Worm (Caenorhabditis elegans) whole organism, L2 larva: ENCODE data around the gene C46G7.1.

Experiments used
- aly-2 ChIP-seq: fragments of 150-350 bp; optimal IDR thresholded peaks from 2 replicates; lab custom pipeline; 2014; ENCODE audit warnings: missing biosample characterization, missing genetic modification characterization
- dmd-4 ChIP-seq: sonication (generic microtip); optimal IDR thresholded peaks from 2 replicates; lab custom pipeline; 2017; ENCODE audit warnings: missing biosample characterization, missing genetic modification characterization
- fos-1 ChIP-seq: fragments of 150-350 bp; optimal IDR thresholded peaks from 2 replicates; lab custom pipeline; 2014; ENCODE audit warnings: missing biosample characterization, missing genetic modification characterization
- gmeb-1 ChIP-seq: fragments of 150-350 bp; optimal IDR thresholded peaks from 2 replicates; lab custom pipeline; 2014; ENCODE audit warnings: missing biosample characterization, missing genetic modification characterization
- mab-5 ChIP-seq: fragments of 150-350 bp; optimal IDR thresholded peaks from 2 replicates; lab custom pipeline; 2014; ENCODE audit warnings: missing biosample characterization, missing genetic modification characterization
- nhr-11 ChIP-seq: fragments of 150-350 bp; optimal IDR thresholded peaks from 2 replicates; lab custom pipeline; 2014; ENCODE audit warnings: missing biosample characterization, missing genetic modification characterization
- nhr-6 ChIP-seq: fragments of 150-350 bp; optimal IDR thresholded peaks from 2 replicates; lab custom pipeline; 2014; ENCODE audit warnings: missing biosample characterization, missing genetic modification characterization
- skn-1 ChIP-seq: sonication (generic microtip); optimal IDR thresholded peaks from 2 replicates; lab custom pipeline; 2017; ENCODE audit warnings: missing biosample characterization, missing genetic modification characterization
- sma-3 ChIP-seq: sonication (generic microtip); optimal IDR thresholded peaks from 2 replicates; lab custom pipeline; 2016; ENCODE audit warnings: missing genetic modification reagents, missing genetic modification characterization, missing compliant biosample characterization
- unc-39 ChIP-seq: fragments of 150-350 bp; optimal IDR thresholded peaks from 2 replicates; lab custom pipeline; 2014; ENCODE audit warnings: missing biosample characterization, missing genetic modification characterization
- zag-1 ChIP-seq: fragments of 150-350 bp; optimal IDR thresholded peaks from 2 replicates; lab custom pipeline; 2014; ENCODE audit warnings: missing biosample characterization, missing genetic modification characterization
- ztf-11 ChIP-seq: sonication (generic microtip); optimal IDR thresholded peaks from 2 replicates; lab custom pipeline; 2017; ENCODE audit warnings: missing biosample characterization, missing genetic modification characterization
- ztf-4 ChIP-seq: fragments of 150-350 bp; optimal IDR thresholded peaks from 2 replicates; lab custom pipeline; 2014; ENCODE audit warnings: missing biosample characterization, missing genetic modification characterization

DNA sequence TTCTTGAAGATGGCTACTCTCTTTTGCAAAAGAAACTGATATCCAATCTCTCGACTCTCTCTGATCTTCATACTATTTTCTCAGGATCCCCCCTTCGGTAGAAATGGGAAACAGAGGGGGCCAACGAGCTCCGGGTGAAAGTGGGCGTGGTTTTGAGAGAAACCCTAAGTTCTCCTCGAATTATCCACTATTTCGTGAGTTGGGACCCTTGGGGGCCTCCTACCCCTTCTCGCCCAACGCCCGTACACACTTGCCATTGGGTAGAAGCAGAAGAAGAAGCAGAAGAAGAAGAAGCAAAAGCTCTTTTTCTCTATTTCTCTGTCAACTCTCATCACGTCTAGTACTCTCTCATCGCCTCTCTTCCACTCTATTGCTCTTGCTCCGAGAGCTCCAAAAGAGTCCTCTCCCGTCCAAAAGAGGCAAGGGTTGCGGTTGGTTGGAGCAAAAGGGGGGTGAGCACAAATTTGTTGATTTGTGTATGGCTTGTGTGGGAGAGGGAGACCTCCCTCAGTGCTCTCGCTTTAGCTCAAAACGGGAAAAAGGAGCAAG is 43.8 kb upstream of the C46G7.1 start:
- TF ChIP-seq fos-1 (tag; lab: Kevin White, UChicago) (no peak), unc-39 (tag; lab: Kevin White, UChicago) (no peak), skn-1 (tag; lab: Kevin White, UChicago) (no peak), nhr-11 (no peak), ztf-11 (tag; lab: Kevin White, UChicago) (no peak), nhr-6 (tag; lab: Kevin White, UChicago) (peak; percentile 25), aly-2 (tag; lab: Kevin White, UChicago) (no peak), gmeb-1 (no peak), zag-1 (tag; lab: Kevin White, UChicago) (peak; percentile 42), sma-3 (no peak), dmd-4 (tag; lab: Kevin White, UChicago) (no peak), mab-5 (tag; lab: Kevin White, UChicago) (peak; percentile 19), ztf-4 (tag; lab: Kevin White, UChicago) (no peak)
